Fruit fly (Drosophila melanogaster): ENCODE results near the gene SecS.

The SecS gene

DNA sequence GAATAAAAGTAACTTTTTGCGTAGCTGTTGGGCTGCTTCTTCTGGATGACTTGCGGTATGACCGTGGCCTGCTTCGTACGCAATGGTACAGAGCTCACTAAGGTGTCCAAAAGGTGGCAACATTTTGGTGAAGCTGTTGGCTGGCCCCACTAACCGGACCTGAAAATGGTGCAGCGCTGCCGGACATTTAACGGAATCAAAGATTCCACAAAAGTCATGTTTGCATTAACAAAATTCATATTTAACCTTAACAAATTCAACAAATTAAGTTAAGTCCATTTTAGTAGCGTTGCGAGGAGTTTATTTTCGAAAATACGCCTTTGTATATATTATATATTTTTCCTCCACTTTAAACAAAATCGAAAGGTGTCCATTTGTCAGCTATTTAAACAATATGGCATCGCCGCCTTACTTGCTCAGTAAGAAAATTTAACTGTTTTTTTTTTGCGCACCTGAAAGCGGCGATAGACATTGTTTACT is at the start of gene SecS, which contains the start of gene kra:
TSS of gene SecS (plus strand) at position 390 of the 480 bp plus-strand sequence.
TSS of gene kra (minus strand) at position 93 of the 480 bp plus-strand sequence.
- TF ChIP-seq CG17801 (GFP tag; optimal IDR thresholded peaks at IDR 0.05; ENCODE audit: partially characterized antibody) = no peak

dm6 chr3R:5551593-5551992 is 49.6 kb upstream of the SecS start:
- TF ChIP-seq CG17801 (GFP tag; optimal IDR thresholded peaks at IDR 0.05; ENCODE audit: partially characterized antibody) = no peak

DNA sequence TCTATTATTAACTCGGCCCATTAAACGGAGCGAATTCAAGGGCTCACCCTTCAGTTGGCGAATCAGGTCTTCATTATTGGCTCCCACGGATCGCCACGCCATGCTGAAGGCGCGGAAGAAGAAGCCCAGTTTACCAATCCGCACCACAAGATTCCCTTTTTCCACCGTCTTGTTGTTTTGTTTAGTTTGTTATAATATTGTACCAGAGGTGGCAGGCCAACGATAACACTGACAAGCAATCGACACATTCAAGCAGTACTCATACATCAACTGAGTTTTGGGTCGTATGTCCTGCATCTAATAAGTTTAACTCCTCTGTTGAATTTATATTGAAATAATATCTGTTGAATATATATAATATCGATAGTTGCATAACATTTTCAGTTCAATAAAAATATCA is 47.2 kb upstream of the SecS start, which contains the start of gene Pcmt:
TSS of gene Pcmt (minus strand) at position 235 of the 400 bp plus-strand sequence.
- TF ChIP-seq CG17801 (GFP tag; optimal IDR thresholded peaks at IDR 0.05; ENCODE audit: partially characterized antibody) = peak; percentile 30

DNA sequence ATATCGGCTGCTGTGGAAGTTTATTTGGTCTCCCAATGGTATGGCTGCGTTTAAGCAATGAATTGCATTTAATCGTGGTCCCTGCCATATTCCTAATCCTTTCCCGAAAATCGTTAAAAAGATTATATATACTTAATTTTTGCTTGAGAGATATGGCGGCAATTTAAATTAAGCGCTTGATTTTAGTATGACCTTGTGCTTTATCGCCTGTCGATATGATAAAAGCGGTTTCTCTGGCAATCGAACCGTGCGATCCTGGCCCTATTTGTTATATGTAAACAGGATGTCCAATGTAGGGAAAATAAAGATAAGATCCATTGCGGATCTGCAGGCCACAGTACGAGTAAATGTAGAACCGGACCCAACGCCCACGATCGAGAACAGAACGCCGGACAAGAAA is 46.4 kb upstream of the SecS start, which contains the start of gene Snm1:
TSS of gene Snm1 (plus strand) at position 233 of the 400 bp plus-strand sequence.
- TF ChIP-seq CG17801 (GFP tag; optimal IDR thresholded peaks at IDR 0.05; ENCODE audit: partially characterized antibody) = no peak

dm6 chr3R:5562956-5563355 is 38.3 kb upstream of the SecS start:
- no peak for TF ChIP-seq CG17801 (GFP tag; optimal IDR thresholded peaks at IDR 0.05; ENCODE audit: partially characterized antibody)

DNA sequence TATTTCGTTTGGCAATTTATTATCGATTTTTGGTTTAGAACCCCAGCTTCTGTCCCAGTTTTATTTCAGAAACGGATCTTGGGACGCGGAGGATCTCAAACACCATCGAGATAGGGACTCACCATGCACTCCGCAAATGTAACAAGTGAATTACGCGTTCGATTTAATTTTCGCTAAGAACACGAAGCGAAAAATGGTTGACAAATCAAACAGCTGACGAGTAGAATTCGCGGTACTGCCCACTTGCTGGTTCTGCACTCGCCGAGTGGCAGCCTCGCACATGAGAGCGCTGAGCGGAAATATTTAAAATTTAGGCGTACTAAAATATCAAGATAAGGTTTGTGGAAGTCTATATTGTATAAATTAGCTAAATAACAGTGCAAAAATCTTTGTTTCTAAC is 37.8 kb upstream of the SecS start, which contains the start of gene Pi4KIIalpha:
TSS of gene Pi4KIIalpha (minus strand) at position 233 of the 400 bp plus-strand sequence.
- TF ChIP-seq CG17801 (GFP tag; optimal IDR thresholded peaks at IDR 0.05; ENCODE audit: partially characterized antibody) = no peak

dm6 chr3R:5564775-5565190 is 36.5 kb upstream of the SecS start, which contains the start of the genes CG14671 and CG12746:
TSS of gene CG14671 (minus strand) at chr3R:5564815.
TSS of gene CG12746 (plus strand) at chr3R:5564865.
- TF ChIP-seq CG17801 (GFP tag; optimal IDR thresholded peaks at IDR 0.05; ENCODE audit: partially characterized antibody) = no peak

DNA sequence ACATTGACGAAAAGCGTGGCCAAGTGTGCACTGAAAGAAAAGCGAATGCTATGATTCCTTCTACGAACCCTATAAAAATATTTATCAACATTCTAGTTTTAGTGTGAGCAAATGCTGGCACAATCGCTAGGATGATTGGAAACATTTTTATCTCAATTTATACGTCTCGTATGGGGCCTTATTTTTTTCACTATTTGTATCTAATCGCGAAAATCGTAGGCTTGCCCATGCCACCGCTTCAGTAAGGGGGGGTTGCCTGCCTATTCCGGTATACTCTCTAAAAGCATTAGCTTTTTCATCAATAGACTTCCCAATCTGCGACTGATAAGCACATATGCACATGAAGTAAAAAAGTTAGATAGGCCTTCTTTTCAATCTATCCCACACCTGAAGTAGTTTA is 35.6 kb upstream of the SecS start:
- TF ChIP-seq CG17801 (GFP tag; optimal IDR thresholded peaks at IDR 0.05; ENCODE audit: partially characterized antibody) = peak; percentile 75

- peak; percentile 65 for TF ChIP-seq CG17801 (GFP tag; optimal IDR thresholded peaks at IDR 0.05; ENCODE audit: partially characterized antibody)
These were observed 32.6 kb upstream of the SecS start, which contains the start of the genes CG2931 and Rheb for dm6 chr3R:5568590-5568989. TSS of gene CG2931 (minus strand) at chr3R:5568615. TSS of gene Rheb (plus strand) at chr3R:5568921.

DNA sequence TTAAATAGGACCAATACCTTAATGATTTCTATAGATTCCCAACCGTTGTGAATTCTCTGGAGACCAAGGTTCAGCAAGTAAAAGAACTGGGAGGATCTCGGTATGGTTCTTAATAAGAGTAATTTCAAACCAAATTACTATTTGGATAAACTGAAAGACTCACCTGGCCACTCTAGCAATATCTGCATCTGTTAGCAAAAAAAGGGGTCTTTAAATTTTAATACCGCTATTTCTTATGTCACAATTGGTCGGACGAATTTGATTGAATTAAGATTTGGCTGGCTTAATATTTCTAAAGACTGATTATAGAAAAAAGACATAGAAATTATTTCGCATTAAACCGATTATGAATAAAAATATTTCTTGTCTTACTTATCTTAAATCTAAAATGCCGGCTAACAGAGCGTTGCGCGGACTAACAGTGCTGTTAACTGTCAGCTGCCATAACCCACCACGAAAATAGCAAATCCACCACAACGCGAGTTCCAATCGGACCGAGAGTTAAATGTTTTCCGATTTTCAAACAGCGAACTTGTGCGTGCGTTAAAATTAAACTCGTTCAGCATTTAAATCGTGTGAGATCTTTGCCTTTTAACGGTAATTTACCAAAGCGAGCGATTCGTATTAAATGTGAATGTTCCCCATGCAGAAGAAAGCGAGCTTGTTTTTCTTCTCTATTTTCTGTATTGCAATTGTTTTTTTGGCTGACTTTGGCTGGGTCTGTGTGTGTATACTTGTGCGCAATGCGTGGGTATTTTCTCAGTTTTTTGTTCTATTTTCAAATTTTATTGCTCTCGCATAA is 30.4 kb upstream of the SecS start, which contains the start of gene CRMP:
TSS of gene CRMP (plus strand) at position 474 of the 802 bp plus-strand sequence.
- peak; percentile 74 for TF ChIP-seq CG17801 (GFP tag; optimal IDR thresholded peaks at IDR 0.05; ENCODE audit: partially characterized antibody)

DNA sequence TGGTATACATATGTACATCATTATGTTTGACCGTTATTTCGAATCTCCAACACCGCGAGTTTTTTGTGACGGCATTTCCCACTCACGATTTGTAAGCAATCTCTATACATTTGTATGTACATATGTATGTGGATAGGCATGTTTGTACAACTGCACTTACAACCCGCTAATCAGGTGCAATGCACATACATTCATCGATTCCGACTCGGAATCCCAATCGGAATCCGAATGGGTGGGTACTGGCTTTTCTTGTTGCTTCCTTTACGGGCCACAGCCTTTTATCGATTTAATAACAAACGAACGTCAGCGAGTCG is 29.8 kb upstream of the SecS start:
- no peak for TF ChIP-seq CG17801 (GFP tag; optimal IDR thresholded peaks at IDR 0.05; ENCODE audit: partially characterized antibody)

- TF ChIP-seq CG17801 (GFP tag; optimal IDR thresholded peaks at IDR 0.05; ENCODE audit: partially characterized antibody) = no peak
These were observed 29.5 kb upstream of the SecS start for dm6 chr3R:5571756-5572155.

DNA sequence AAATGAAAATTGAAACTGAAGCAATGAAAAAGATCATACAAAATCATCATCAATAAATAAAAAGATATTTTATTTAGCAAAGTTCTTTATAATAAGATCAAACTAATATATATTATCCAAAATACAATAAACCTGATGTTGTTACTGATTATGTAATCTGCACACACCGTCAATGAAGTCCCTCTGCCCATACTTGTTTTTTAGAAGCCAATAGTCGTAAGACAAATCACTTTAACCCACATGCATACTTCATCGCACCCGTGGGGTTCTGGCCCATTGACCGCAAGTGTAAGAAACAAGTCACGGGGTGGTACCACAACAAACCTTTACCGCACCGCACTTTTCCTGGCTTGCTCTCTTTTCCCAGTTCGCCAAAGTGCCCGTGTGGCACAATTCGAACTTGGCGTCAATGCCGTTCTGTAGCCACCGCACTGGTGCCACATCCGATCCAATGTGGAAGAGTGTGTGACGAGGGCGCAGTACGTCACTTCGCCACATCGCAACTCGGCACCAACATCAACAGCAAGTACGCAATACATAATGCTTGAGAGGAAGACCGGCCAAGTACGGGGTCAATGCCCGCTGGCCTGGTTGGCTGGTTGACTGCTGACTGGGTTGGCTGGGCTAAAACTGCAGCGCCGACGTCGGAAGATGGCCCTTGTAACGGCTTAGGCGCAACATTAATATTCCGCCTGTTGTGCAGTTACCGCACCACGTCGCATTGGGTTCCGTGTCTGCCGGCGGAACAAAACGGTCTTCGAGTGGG is 28.1 kb upstream of the SecS start:
- TF ChIP-seq CG17801 (GFP tag; optimal IDR thresholded peaks at IDR 0.05; ENCODE audit: partially characterized antibody) = no peak

DNA sequence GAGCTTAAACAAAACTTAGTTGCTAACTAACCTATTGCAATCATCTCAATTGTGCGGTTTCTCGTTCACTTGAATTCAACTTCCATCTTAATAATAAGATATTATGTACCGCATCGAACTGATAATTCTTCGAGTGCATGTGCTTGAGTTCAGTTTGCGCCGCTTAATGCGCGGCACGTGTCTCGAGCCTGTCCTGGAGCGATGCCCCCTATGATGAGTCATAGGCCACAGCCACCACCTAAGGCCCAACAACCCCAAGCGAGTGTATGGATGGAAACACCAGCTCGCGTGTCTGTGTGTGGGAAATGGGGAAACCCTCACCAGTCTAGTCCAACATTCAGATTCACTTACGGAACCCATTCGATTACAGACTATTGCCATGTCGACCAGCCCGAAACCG is 27.4 kb upstream of the SecS start:
- TF ChIP-seq CG17801 (GFP tag; optimal IDR thresholded peaks at IDR 0.05; ENCODE audit: partially characterized antibody) = no peak

DNA sequence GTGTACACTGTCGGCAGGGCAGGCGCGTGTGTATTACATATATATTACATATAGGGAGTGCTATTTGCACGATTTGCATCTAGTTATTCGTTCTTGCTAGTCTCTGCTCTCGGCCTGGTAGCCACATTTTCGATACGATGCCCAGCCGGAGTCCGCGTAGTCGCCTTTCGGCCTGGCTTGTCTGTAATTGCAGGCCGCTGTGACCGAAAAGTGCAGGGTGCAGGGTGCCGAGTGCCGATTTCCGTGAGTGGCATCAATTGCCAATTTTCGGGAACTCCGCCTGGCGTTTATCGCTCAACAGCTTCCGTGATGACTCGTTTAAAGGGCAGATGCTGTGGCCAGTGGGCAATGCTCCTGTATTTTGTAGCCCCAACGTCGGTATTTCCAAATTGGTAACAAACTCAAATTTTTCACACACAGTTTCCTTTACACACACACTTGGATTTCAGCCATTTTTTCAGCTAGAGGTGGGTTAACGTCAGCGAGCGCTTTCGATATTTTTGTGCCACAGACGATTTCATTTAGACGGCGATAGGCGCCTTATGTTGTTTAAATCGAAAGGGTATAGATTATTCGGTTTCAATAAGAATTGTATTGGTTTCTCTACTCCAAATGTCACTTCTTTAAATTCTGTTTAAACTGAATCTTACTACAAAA is 13.2 kb upstream of the SecS start, which contains the start of gene CG2926:
TSS of gene CG2926 (minus strand) at position 518 of the 657 bp plus-strand sequence.
- no peak for TF ChIP-seq CG17801 (GFP tag; optimal IDR thresholded peaks at IDR 0.05; ENCODE audit: partially characterized antibody)

All from ovary, adult (tissue).